Worm (Caenorhabditis elegans) whole organism, mixed stage, embryonic: ENCODE measurements around the gene Y49E10.16.
A peak's percentile ranks its signal among the peaks of the same experiment; 100 is the strongest.

Experiments used
- bed-3 ChIP-seq: fragments of 200-800 bp; sonication (Bioruptor generic); optimal IDR thresholded peaks from 3 replicates; lab custom pipeline; 2018; ENCODE audit warnings: mild to moderate bottlenecking, missing genetic modification characterization, moderate library complexity, missing compliant biosample characterization
- blmp-1 ChIP-seq: fragments of 150-350 bp; optimal IDR thresholded peaks from 2 replicates; lab custom pipeline; 2014; ENCODE audit warnings: missing biosample characterization, missing genetic modification characterization
- ceh-39 ChIP-seq: fragments of 150-350 bp; optimal IDR thresholded peaks from 2 replicates; lab custom pipeline; 2014; ENCODE audit warnings: missing biosample characterization, missing genetic modification characterization
- ces-1 ChIP-seq: fragments of 150-350 bp; optimal IDR thresholded peaks from 2 replicates; lab custom pipeline; 2014; ENCODE audit warnings: missing biosample characterization, missing genetic modification reagents, missing genetic modification characterization
- cnd-1 ChIP-seq: fragments of 200-800 bp; sonication (Bioruptor generic); optimal IDR thresholded peaks from 2 replicates; lab custom pipeline; 2018; ENCODE audit warnings: mild to moderate bottlenecking, missing genetic modification characterization, missing compliant biosample characterization
- drap-1 ChIP-seq: fragments of 200-800 bp; sonication (Bioruptor generic); optimal IDR thresholded peaks from 3 replicates; lab custom pipeline; 2018; ENCODE audit warnings: mild to moderate bottlenecking, missing genetic modification characterization, missing compliant biosample characterization
- flh-1 ChIP-seq: fragments of 200-800 bp; sonication (Bioruptor generic); optimal IDR thresholded peaks from 2 replicates; lab custom pipeline; 2018; ENCODE audit warnings: mild to moderate bottlenecking, missing genetic modification characterization, moderate library complexity, missing compliant biosample characterization
- ham-2 ChIP-seq: fragments of 200-800 bp; sonication (Bioruptor generic); optimal IDR thresholded peaks from 2 replicates; lab custom pipeline; 2018; ENCODE audit warnings: mild to moderate bottlenecking, missing genetic modification characterization, missing compliant biosample characterization
- lin-32 ChIP-seq: fragments of 200-800 bp; sonication (Bioruptor generic); optimal IDR thresholded peaks from 2 replicates; lab custom pipeline; 2018; ENCODE audit warnings: mild to moderate bottlenecking, missing genetic modification characterization, missing compliant biosample characterization
- lsy-2 ChIP-seq: fragments of 150-350 bp; optimal IDR thresholded peaks from 2 replicates; lab custom pipeline; 2014; ENCODE audit warnings: missing biosample characterization, missing genetic modification characterization
- mab-5 ChIP-seq: fragments of 150-350 bp; optimal IDR thresholded peaks from 2 replicates; lab custom pipeline; 2014; ENCODE audit warnings: missing biosample characterization, missing genetic modification characterization
- mep-1 ChIP-seq: fragments of 150-350 bp; optimal IDR thresholded peaks from 2 replicates; lab custom pipeline; 2017; ENCODE audit warnings: missing biosample characterization, missing genetic modification reagents, missing genetic modification characterization, inconsistent platforms
- mls-2 ChIP-seq: sonication (generic microtip); optimal IDR thresholded peaks from 2 replicates; lab custom pipeline; 2016; ENCODE audit warnings: mild to moderate bottlenecking, missing genetic modification characterization, moderate library complexity, missing compliant biosample characterization
- nhr-12 ChIP-seq: fragments of 150-350 bp; optimal IDR thresholded peaks from 2 replicates; lab custom pipeline; 2014; ENCODE audit warnings: missing biosample characterization, missing genetic modification characterization
- nhr-2 ChIP-seq: fragments of 150-350 bp; optimal IDR thresholded peaks from 2 replicates; lab custom pipeline; 2014; ENCODE audit warnings: missing biosample characterization, missing genetic modification characterization
- nhr-237 ChIP-seq: fragments of 150-350 bp; optimal IDR thresholded peaks from 2 replicates; lab custom pipeline; 2014; ENCODE audit warnings: missing biosample characterization, missing genetic modification characterization
- nhr-28 ChIP-seq: fragments of 150-350 bp; optimal IDR thresholded peaks from 2 replicates; lab custom pipeline; 2014; ENCODE audit warnings: missing biosample characterization, missing genetic modification characterization
- pha-4 ChIP-seq: fragments of 150-350 bp; optimal IDR thresholded peaks from 2 replicates; lab custom pipeline; 2018; ENCODE audit warnings: missing biosample characterization, missing genetic modification reagents, missing genetic modification characterization
- sem-2 ChIP-seq: fragments of 200-800 bp; sonication (Bioruptor generic); optimal IDR thresholded peaks from 2 replicates; lab custom pipeline; 2018; ENCODE audit warnings: mild to moderate bottlenecking, missing genetic modification characterization, missing compliant biosample characterization
- snpc-4 ChIP-seq: fragments of 150-350 bp; optimal IDR thresholded peaks from 2 replicates; lab custom pipeline; 2014; ENCODE audit warnings: missing biosample characterization, missing genetic modification characterization
- sptf-1 ChIP-seq: sonication (generic microtip); optimal IDR thresholded peaks from 2 replicates; lab custom pipeline; 2017; ENCODE audit warnings: mild to moderate bottlenecking, missing genetic modification characterization, moderate library complexity, missing compliant biosample characterization
- unc-39 ChIP-seq: fragments of 150-350 bp; optimal IDR thresholded peaks from 2 replicates; lab custom pipeline; 2014; ENCODE audit warnings: missing biosample characterization, missing genetic modification characterization
- unc-62 ChIP-seq: fragments of 150-350 bp; optimal IDR thresholded peaks from 2 replicates; lab custom pipeline; 2014; ENCODE audit warnings: missing biosample characterization, missing genetic modification reagents, missing genetic modification characterization
- zip-8 ChIP-seq: fragments of 150-350 bp; optimal IDR thresholded peaks from 2 replicates; lab custom pipeline; 2014; ENCODE audit warnings: missing biosample characterization, missing genetic modification characterization
- ztf-11 ChIP-seq: fragments of 150-350 bp; optimal IDR thresholded peaks from 2 replicates; lab custom pipeline; 2014; ENCODE audit warnings: missing biosample characterization, missing genetic modification characterization

The Y49E10.16 gene

DNA sequence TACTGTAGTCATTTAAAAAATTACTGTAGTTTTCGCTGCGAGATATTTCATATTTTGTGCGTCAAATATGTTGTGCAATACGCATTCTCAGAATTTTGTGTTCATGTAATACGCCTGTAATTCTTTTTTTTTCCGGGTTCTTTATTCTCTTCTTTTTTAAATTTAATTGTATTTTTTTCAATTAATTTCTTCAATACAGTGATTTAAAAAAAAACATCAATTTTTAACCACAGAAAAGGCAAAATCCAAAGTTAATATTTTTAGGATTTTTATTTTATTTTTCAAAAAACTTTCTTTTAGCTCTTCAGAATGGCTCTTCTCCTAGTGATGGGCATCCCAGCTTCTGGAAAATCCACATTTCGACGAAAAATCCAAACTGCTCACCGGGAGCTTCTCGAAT lies 36.0 kb downstream of the Y49E10.16 start, which contains the start of gene pstk-1:
TSS of gene pstk-1 (plus strand) at position 301 of the 400 bp plus-strand sequence.
- TF ChIP-seq lin-32 (no peak), ceh-39 (tag; lab: Kevin White, UChicago) (no peak), flh-1 (no peak), bed-3 (no peak), drap-1 (GFP tag; lab: Kevin White, UChicago) (no peak), nhr-237 (tag; lab: Kevin White, UChicago) (no peak), cnd-1 (tag; lab: Kevin White, UChicago) (no peak), ham-2 (GFP tag; lab: Kevin White, UChicago) (no peak), mep-1 (tag; lab: Kevin White, UChicago) (no peak), sem-2 (no peak), blmp-1 (tag; lab: Kevin White, UChicago) (no peak)

DNA sequence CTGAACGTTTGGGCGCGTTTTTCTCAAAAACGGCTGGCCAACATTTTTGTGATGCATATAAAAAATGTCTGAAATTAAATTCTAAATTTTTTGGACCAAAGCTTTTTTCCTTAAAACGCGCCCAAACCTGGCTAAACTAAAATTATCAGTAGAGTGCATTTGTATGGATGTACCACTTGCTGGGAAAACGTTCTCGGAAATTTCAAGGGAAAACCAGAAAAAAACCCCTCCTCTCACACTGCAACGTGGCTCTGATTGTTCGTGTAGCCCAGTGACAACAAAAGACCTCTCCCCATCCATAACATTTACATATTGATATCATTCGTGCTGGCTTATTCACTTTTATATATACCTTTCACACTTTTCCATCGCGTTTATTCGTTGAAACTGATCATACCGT lies 38.6 kb downstream of the Y49E10.16 start, which contains the start of gene Y49E10.29:
TSS of gene Y49E10.29 (plus strand) at position 301 of the 400 bp plus-strand sequence.
- TF ChIP-seq sptf-1 (tag; lab: Kevin White, UChicago) (no peak), nhr-28 (tag; lab: Kevin White, UChicago) (no peak), mls-2 (tag; lab: Kevin White, UChicago) (no peak), nhr-237 (tag; lab: Kevin White, UChicago) (no peak), cnd-1 (tag; lab: Kevin White, UChicago) (no peak), snpc-4 (tag; lab: Kevin White, UChicago) (no peak), nhr-2 (tag; lab: Kevin White, UChicago) (no peak), flh-1 (no peak), sem-2 (no peak), unc-39 (no peak), ztf-11 (tag; lab: Kevin White, UChicago) (no peak), lsy-2 (tag; lab: Kevin White, UChicago) (no peak), mab-5 (tag; lab: Kevin White, UChicago) (no peak)

DNA sequence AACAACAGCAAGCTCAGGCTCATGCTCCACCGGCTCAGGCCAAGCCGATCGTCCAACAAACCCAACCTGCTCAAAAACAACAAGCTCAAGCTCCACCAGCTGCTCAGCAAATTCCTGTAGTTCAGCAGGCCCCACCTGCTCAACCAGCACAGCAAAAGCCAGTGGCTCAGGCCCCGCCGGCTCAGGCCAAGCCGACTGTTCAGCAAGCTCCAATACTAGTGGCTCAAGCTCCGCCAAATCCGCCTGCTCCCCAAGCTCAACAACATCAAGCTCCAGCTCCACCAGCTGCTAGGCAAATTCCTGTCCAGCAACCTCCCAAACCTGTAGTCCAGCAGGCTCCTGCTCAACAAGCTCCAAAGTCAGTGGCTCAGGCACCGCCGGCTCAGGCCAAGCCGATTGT lies 39.5 kb downstream of the Y49E10.16 start:
- TF ChIP-seq ces-1 (no peak), ham-2 (GFP tag; lab: Kevin White, UChicago) (no peak), snpc-4 (tag; lab: Kevin White, UChicago) (no peak), drap-1 (GFP tag; lab: Kevin White, UChicago) (no peak), flh-1 (no peak), ceh-39 (tag; lab: Kevin White, UChicago) (no peak), sem-2 (no peak), blmp-1 (tag; lab: Kevin White, UChicago) (no peak), pha-4 (tag; lab: Kevin White, UChicago) (no peak), zip-8 (tag; lab: Kevin White, UChicago) (no peak)

DNA sequence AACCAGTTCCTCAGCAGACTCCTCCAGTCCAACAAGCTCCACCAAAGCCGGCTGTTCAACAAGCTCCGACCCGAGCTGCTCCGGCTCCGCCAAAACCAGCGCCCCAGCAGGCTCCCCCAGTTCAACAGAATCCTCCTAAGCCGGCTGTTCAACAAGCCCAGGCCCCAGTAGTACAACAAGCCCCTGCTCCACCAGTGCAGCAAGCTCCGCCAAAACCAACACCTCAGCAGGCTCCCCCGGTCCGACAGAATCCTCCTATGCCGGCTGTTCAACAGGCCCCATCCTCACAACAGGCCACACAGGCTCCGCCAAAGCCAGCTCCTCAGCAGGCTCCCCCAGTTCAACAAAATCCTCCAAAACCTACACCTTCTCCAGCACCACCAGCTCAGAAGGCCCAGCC lies 40.3 kb downstream of the Y49E10.16 start:
- TF ChIP-seq blmp-1 (tag; lab: Kevin White, UChicago) (no peak), nhr-12 (no peak), unc-62 (no peak), nhr-237 (tag; lab: Kevin White, UChicago) (no peak), snpc-4 (tag; lab: Kevin White, UChicago) (no peak), mls-2 (tag; lab: Kevin White, UChicago) (no peak), cnd-1 (tag; lab: Kevin White, UChicago) (no peak)
- TF ChIP-seq, all 35 proteins: peak for 0

DNA sequence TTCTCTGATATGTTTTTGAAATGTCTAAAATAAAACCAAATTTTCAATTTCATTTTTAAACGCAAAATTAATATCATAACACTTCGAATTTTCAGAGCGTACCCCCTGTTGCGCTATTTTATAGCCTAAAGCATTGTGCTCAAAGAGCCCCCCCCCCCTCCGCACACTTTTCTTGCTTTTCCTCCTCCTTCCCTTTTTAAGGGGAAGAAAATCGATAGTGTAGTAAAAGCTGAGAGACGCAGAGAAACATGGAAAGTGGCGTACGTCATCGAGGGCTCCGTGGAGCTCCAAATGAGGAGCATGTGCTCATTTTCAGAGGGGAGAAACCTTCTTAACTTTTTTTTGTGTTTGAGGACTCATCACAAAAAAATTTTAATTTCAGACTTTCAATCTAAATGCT lies 42.2 kb downstream of the Y49E10.16 start, which contains the start of gene cccp-1:
TSS of gene cccp-1 (plus strand) at position 377 of the 400 bp plus-strand sequence.
- TF ChIP-seq ces-1, result peak; percentile 58
- TF ChIP-seq unc-39, result no peak
- TF ChIP-seq, all 35 proteins: peak for 1
